Fruit fly (Drosophila melanogaster) whole organism: ENCODE measurements around the gene CG8745.

Experiments
- CG8478 ChIP-seq: fragments of >200 bp; optimal IDR thresholded peaks from 2 replicates; lab custom pipeline; 2018; ENCODE audit warnings: inconsistent platforms
- Dll ChIP-seq: fragments of >200 bp; optimal IDR thresholded peaks from 2 replicates; lab custom pipeline; 2017
- EcR ChIP-seq, 2 experiments: fragments of >200 bp; optimal IDR thresholded peaks; 2 replicates each; lab custom pipeline; 2017; ENCODE audit warnings: missing biosample characterization in 2 of 2, missing genetic modification characterization in 2 of 2, missing genetic modification reagents in 2 of 2
- pan ChIP-seq: fragments of >200 bp; optimal IDR thresholded peaks from 2 replicates; lab custom pipeline; 2017
- psq ChIP-seq: fragments of >200 bp; optimal IDR thresholded peaks from 2 replicates; lab custom pipeline; 2017
- usp ChIP-seq: fragments of >200 bp; optimal IDR thresholded peaks from 2 replicates; lab custom pipeline; 2017; ENCODE audit warnings: missing biosample characterization, missing genetic modification characterization, mixed read lengths

- TF ChIP-seq usp (GFP tag; lab: Kevin White, UChicago) (no peak), EcR (GFP tag; optimal IDR thresholded peaks at IDR 0.05; lab: Kevin White, UChicago) (no peak), psq (lab: Kevin White, UChicago) (no peak), CG8478 (lab: Kevin White, UChicago) (no peak), pan (lab: Kevin White, UChicago) (no peak), Dll (lab: Kevin White, UChicago) (no peak)
These were observed 21.0 kb downstream of the CG8745 start, which contains the start of gene Hml for dm6 chr3L:13845754-13846153.
